In genomic region chr3R:21296038-21296727, dm6 we compare ENCODE assay signal across 4 fruit fly cellular contexts.
A peak's percentile ranks its signal among the peaks of the same experiment; 100 is the strongest.
TF ChIP-seq lines count a peak whose summit lies in the region.

No protein-coding gene starts in this region.

TF ChIP-seq in whole organism, adult, 20 proteins besides CTCF, POLR2A, EP300 and RAD21 (continued from another document):
- TF ChIP-seq CG33017 (tag; optimal IDR thresholded peaks at IDR 0.05; lab: Kevin White, UChicago) = peak; percentile 87
- peak; percentile 82 for TF ChIP-seq CG7101 (tag; optimal IDR thresholded peaks at IDR 0.05; lab: Kevin White, UChicago)
- peak; percentile 82 for TF ChIP-seq ovo (GFP tag; optimal IDR thresholded peaks at IDR 0.05; lab: Kevin White, UChicago)
TF ChIP-seq in whole organism, adult: peak in this region for 18.

TF ChIP-seq in whole organism, embryonic, 481 proteins besides CTCF, POLR2A, EP300 and RAD21 (continued from another document and continues in another):
- TF ChIP-seq fu2 (GFP tag; optimal IDR thresholded peaks at IDR 0.05; lab: Kevin White, UChicago) (peak; percentile 62), ATbp (GFP tag; optimal IDR thresholded peaks at IDR 0.05; lab: Kevin White, UChicago) (peak; percentile 56), CG10267 (tag; optimal IDR thresholded peaks at IDR 0.05; lab: Kevin White, UChicago) (peak; percentile 86), zen2 (GFP tag; IDR thresholded peaks at IDR 0.05; lab: Robert Waterston, UW; ENCODE audit: partially characterized antibody) (no peak), CG34376 (GFP tag; optimal IDR thresholded peaks at IDR 0.05; lab: Kevin White, UChicago) (peak; percentile 96), CG10654 (GFP tag; optimal IDR thresholded peaks at IDR 0.05; lab: Kevin White, UChicago) (peak; percentile 60), nom (GFP tag; optimal IDR thresholded peaks at IDR 0.05; lab: Kevin White, UChicago) (peak; percentile 88), PHDP (tag; optimal IDR thresholded peaks at IDR 0.05; lab: Kevin White, UChicago) (peak; percentile 88), Dp (GFP tag; optimal IDR thresholded peaks at IDR 0.05; lab: Kevin White, UChicago) (peak; percentile 36), disco-r (GFP tag; optimal IDR thresholded peaks at IDR 0.05; lab: Kevin White, UChicago) (no peak), CG6683 (GFP tag; optimal IDR thresholded peaks at IDR 0.05; lab: Kevin White, UChicago) (peak; percentile 68), mld (GFP tag; IDR thresholded peaks at IDR 0.05; lab: Robert Waterston, UW; ENCODE audit: partially characterized antibody) (no peak), kay (GFP tag; optimal IDR thresholded peaks at IDR 0.05; lab: Kevin White, UChicago) (peak; percentile 68), her (GFP tag; optimal IDR thresholded peaks at IDR 0.05; lab: Kevin White, UChicago) (peak; percentile 58), tll (GFP tag; optimal IDR thresholded peaks at IDR 0.05; lab: Kevin White, UChicago) (no peak), CG1603 (tag; optimal IDR thresholded peaks at IDR 0.05; lab: Kevin White, UChicago) (peak; percentile 20), CG32767 (GFP tag; IDR thresholded peaks at IDR 0.05; lab: Robert Waterston, UW) (no peak), CG16815 (GFP tag; optimal IDR thresholded peaks at IDR 0.05; lab: Kevin White, UChicago) (peak; percentile 75), tgo (GFP tag; IDR thresholded peaks at IDR 0.05; lab: Robert Waterston, UW) (no peak), onecut (GFP tag; IDR thresholded peaks at IDR 0.05; lab: Robert Waterston, UW) (peak; percentile 97), CG10366 (GFP tag; IDR thresholded peaks at IDR 0.05; lab: Robert Waterston, UW) (no peak), Eip74EF (GFP tag; optimal IDR thresholded peaks at IDR 0.05; lab: Kevin White, UChicago) (peak in 1 of 2 experiments; percentile 86), CG17568 (GFP tag; optimal IDR thresholded peaks at IDR 0.05; lab: Kevin White, UChicago) (peak; percentile 87), CG7928 (GFP tag; optimal IDR thresholded peaks at IDR 0.05; lab: Kevin White, UChicago) (peak; percentile 40), CG10462 (GFP tag; optimal IDR thresholded peaks at IDR 0.05; lab: Kevin White, UChicago) (peak; percentile 73), shn (GFP tag; optimal IDR thresholded peaks at IDR 0.05; lab: Kevin White, UChicago) (peak; percentile 46), CG7271 (tag; optimal IDR thresholded peaks at IDR 0.05; lab: Kevin White, UChicago) (peak; percentile 47), Doc2 (GFP tag; IDR thresholded peaks at IDR 0.05; lab: Robert Waterston, UW) (no peak), Hmr (GFP tag; optimal IDR thresholded peaks at IDR 0.05; lab: Kevin White, UChicago) (peak; percentile 61), CG10274 (GFP tag; optimal IDR thresholded peaks at IDR 0.05; lab: Kevin White, UChicago) (peak; percentile 71), danr (GFP tag; IDR thresholded peaks at IDR 0.05; lab: Robert Waterston, UW) (no peak), slou (GFP tag; optimal IDR thresholded peaks at IDR 0.05; lab: Kevin White, UChicago) (peak; percentile 14), Hand (GFP tag; optimal IDR thresholded peaks at IDR 0.05; lab: Kevin White, UChicago) (peak; percentile 90), tna (GFP tag; IDR thresholded peaks at IDR 0.05; lab: Robert Waterston, UW; ENCODE audit: partially characterized antibody) (no peak), Bgb (GFP tag; IDR thresholded peaks at IDR 0.05; lab: Robert Waterston, UW; ENCODE audit: partially characterized antibody) (no peak), gcm (GFP tag; optimal IDR thresholded peaks at IDR 0.05; lab: Kevin White, UChicago) (peak; percentile 80), CG17186 (GFP tag; optimal IDR thresholded peaks at IDR 0.05; lab: Kevin White, UChicago) (no peak), CG9932 (GFP tag; IDR thresholded peaks at IDR 0.05; lab: Robert Waterston, UW) (no peak), chinmo (GFP tag; IDR thresholded peaks at IDR 0.05; lab: Robert Waterston, UW; ENCODE audit: partially characterized antibody) (no peak), CG12769 (tag; optimal IDR thresholded peaks at IDR 0.05; lab: Kevin White, UChicago) (peak; percentile 86), Usf (GFP tag; optimal IDR thresholded peaks at IDR 0.05; lab: Kevin White, UChicago) (peak; percentile 81), Ets97D (GFP tag; optimal IDR thresholded peaks at IDR 0.05; lab: Kevin White, UChicago) (peak; percentile 79)

TF ChIP-seq in whole organism, prepupa, 60 proteins besides CTCF, POLR2A, EP300 and RAD21 (continued from another document):
- TF ChIP-seq vri (GFP tag; optimal IDR thresholded peaks at IDR 0.05; lab: Kevin White, UChicago) = peak; percentile 86
- peak; percentile 90 for TF ChIP-seq esn (GFP tag; optimal IDR thresholded peaks at IDR 0.05; lab: Kevin White, UChicago)
- TF ChIP-seq cyc (GFP tag; optimal IDR thresholded peaks at IDR 0.05; lab: Kevin White, UChicago) = peak; percentile 75
- peak; percentile 92 for TF ChIP-seq Met (GFP tag; optimal IDR thresholded peaks at IDR 0.05; lab: Kevin White, UChicago)
- no peak for TF ChIP-seq CG11294 (GFP tag; IDR thresholded peaks at IDR 0.05; lab: Robert Waterston, UW)
- peak; percentile 76 for TF ChIP-seq CG8319 (GFP tag; optimal IDR thresholded peaks at IDR 0.05; lab: Kevin White, UChicago)
- TF ChIP-seq ss (GFP tag; optimal IDR thresholded peaks at IDR 0.05; lab: Kevin White, UChicago) = peak; percentile 95
- peak; percentile 79 for TF ChIP-seq Sox15 (GFP tag; optimal IDR thresholded peaks at IDR 0.05; lab: Kevin White, UChicago)
- peak; percentile 85 for TF ChIP-seq Sox14 (GFP tag; optimal IDR thresholded peaks at IDR 0.05; lab: Kevin White, UChicago)
- TF ChIP-seq Sox102F (GFP tag; optimal IDR thresholded peaks at IDR 0.05; lab: Kevin White, UChicago) = peak; percentile 94
- peak; percentile 87 for TF ChIP-seq spab (GFP tag; optimal IDR thresholded peaks at IDR 0.05; lab: Kevin White, UChicago)
- peak; percentile 86 for TF ChIP-seq CG3919 (GFP tag; optimal IDR thresholded peaks at IDR 0.05; lab: Kevin White, UChicago)
- TF ChIP-seq OdsH (GFP tag; optimal IDR thresholded peaks at IDR 0.05; lab: Kevin White, UChicago) = peak; percentile 90
- TF ChIP-seq CG16779 (tag; optimal IDR thresholded peaks at IDR 0.05; lab: Kevin White, UChicago) = peak; percentile 78
- TF ChIP-seq Hr39 (GFP tag; optimal IDR thresholded peaks at IDR 0.05; lab: Kevin White, UChicago) = peak; percentile 83
- peak; percentile 91 for TF ChIP-seq CG3032 (tag; optimal IDR thresholded peaks at IDR 0.05; lab: Kevin White, UChicago)
- TF ChIP-seq CG8632 (GFP tag; optimal IDR thresholded peaks at IDR 0.05; lab: Kevin White, UChicago) = peak; percentile 87
- TF ChIP-seq CG9139 (GFP tag; optimal IDR thresholded peaks at IDR 0.05; lab: Kevin White, UChicago) = peak; percentile 82
- TF ChIP-seq CG11902 (GFP tag; optimal IDR thresholded peaks at IDR 0.05; lab: Kevin White, UChicago) = peak; percentile 74
- TF ChIP-seq eg (GFP tag; IDR thresholded peaks at IDR 0.05; lab: Robert Waterston, UW) = no peak
- TF ChIP-seq Blimp-1 (GFP tag; optimal IDR thresholded peaks at IDR 0.05; lab: Kevin White, UChicago) = peak; percentile 79
- TF ChIP-seq CG31627 (GFP tag; optimal IDR thresholded peaks at IDR 0.05; lab: Kevin White, UChicago) = peak; percentile 90
- TF ChIP-seq Lpt (GFP tag; optimal IDR thresholded peaks at IDR 0.05; lab: Kevin White, UChicago) = peak; percentile 87
- peak; percentile 94 for TF ChIP-seq fkh (GFP tag; optimal IDR thresholded peaks at IDR 0.05; lab: Kevin White, UChicago)
- peak; percentile 95 for TF ChIP-seq Ets96B (tag; optimal IDR thresholded peaks at IDR 0.05; lab: Kevin White, UChicago)
- peak; percentile 91 for TF ChIP-seq net (GFP tag; optimal IDR thresholded peaks at IDR 0.05; lab: Kevin White, UChicago)
- TF ChIP-seq fd85E (GFP tag; optimal IDR thresholded peaks at IDR 0.05; lab: Kevin White, UChicago) = peak; percentile 30
- peak; percentile 81 for TF ChIP-seq lz (GFP tag; optimal IDR thresholded peaks at IDR 0.05; lab: Kevin White, UChicago)
- TF ChIP-seq CG6792 (GFP tag; optimal IDR thresholded peaks at IDR 0.05; lab: Kevin White, UChicago) = peak; percentile 64
- TF ChIP-seq Ets21C (GFP tag; optimal IDR thresholded peaks at IDR 0.05; lab: Kevin White, UChicago) = peak; percentile 66
- peak; percentile 98 for TF ChIP-seq Eip78C (GFP tag; lab: Kevin White, UChicago)
- TF ChIP-seq dac (GFP tag; optimal IDR thresholded peaks at IDR 0.05; lab: Kevin White, UChicago) = peak; percentile 64
- peak; percentile 82 for TF ChIP-seq Eip93F (GFP tag; optimal IDR thresholded peaks at IDR 0.05; lab: Kevin White, UChicago)
- TF ChIP-seq CG7368 (GFP tag; optimal IDR thresholded peaks at IDR 0.05; lab: Kevin White, UChicago) = peak; percentile 80
- TF ChIP-seq CG6808 (GFP tag; optimal IDR thresholded peaks at IDR 0.05; lab: Kevin White, UChicago) = peak; percentile 94
- TF ChIP-seq Hr4 (GFP tag; optimal IDR thresholded peaks at IDR 0.05; lab: Kevin White, UChicago) = peak; percentile 91
- TF ChIP-seq CG10669 (GFP tag; optimal IDR thresholded peaks at IDR 0.05; lab: Kevin White, UChicago) = peak; percentile 95
- peak; percentile 89 for TF ChIP-seq dsx (GFP tag; optimal IDR thresholded peaks at IDR 0.05; lab: Kevin White, UChicago; ENCODE audit: poor library complexity, severe bottlenecking)
- TF ChIP-seq CG10631 (GFP tag; optimal IDR thresholded peaks at IDR 0.05; lab: Kevin White, UChicago) = peak; percentile 67
- no peak for TF ChIP-seq CG6163 (GFP tag; IDR thresholded peaks at IDR 0.05; lab: Robert Waterston, UW)
- TF ChIP-seq topi (GFP tag; optimal IDR thresholded peaks at IDR 0.05; lab: Kevin White, UChicago) = peak; percentile 90

TF ChIP-seq in whole organism, wandering third instar larva, 38 proteins besides CTCF, POLR2A, EP300 and RAD21 (continued from another document):
- TF ChIP-seq foxo (GFP tag; optimal IDR thresholded peaks at IDR 0.05; lab: Kevin White, UChicago) = peak; percentile 59 to 83
- peak; percentile 3 for TF ChIP-seq Jra (GFP tag; optimal IDR thresholded peaks at IDR 0.05; lab: Kevin White, UChicago)
- no peak for TF ChIP-seq usp (GFP tag; optimal IDR thresholded peaks at IDR 0.05; lab: Kevin White, UChicago)
- TF ChIP-seq Hr83 (GFP tag; optimal IDR thresholded peaks at IDR 0.05; lab: Kevin White, UChicago; ENCODE audit: poor library complexity, severe bottlenecking) = peak; percentile 93
- TF ChIP-seq woc (GFP tag; optimal IDR thresholded peaks at IDR 0.05; lab: Kevin White, UChicago) = peak; percentile 90
- no peak for TF ChIP-seq N (GFP tag; optimal IDR thresholded peaks at IDR 0.05; lab: Kevin White, UChicago)
- TF ChIP-seq Vsx2 (GFP tag; optimal IDR thresholded peaks at IDR 0.05; lab: Kevin White, UChicago; ENCODE audit: partially characterized antibody) = peak; percentile 47
- no peak for TF ChIP-seq GATAd (GFP tag; optimal IDR thresholded peaks at IDR 0.05; lab: Kevin White, UChicago)
- TF ChIP-seq OdsH (GFP tag; optimal IDR thresholded peaks at IDR 0.05; lab: Kevin White, UChicago) = peak; percentile 89
- TF ChIP-seq Dfd (GFP tag; optimal IDR thresholded peaks at IDR 0.05; lab: Kevin White, UChicago) = no peak
- no peak for TF ChIP-seq Hr78 (GFP tag; optimal IDR thresholded peaks at IDR 0.05; lab: Kevin White, UChicago)
- peak; percentile 75 for TF ChIP-seq sv (GFP tag; optimal IDR thresholded peaks at IDR 0.05; lab: Kevin White, UChicago)
- TF ChIP-seq fru (GFP tag; optimal IDR thresholded peaks at IDR 0.05; lab: Kevin White, UChicago) = peak; percentile 84
- peak; percentile 94 for TF ChIP-seq h (GFP tag; optimal IDR thresholded peaks at IDR 0.05; lab: Kevin White, UChicago)
- peak; percentile 74 for TF ChIP-seq CG9705 (GFP tag; optimal IDR thresholded peaks at IDR 0.05; lab: Kevin White, UChicago)
- TF ChIP-seq tai (GFP tag; optimal IDR thresholded peaks at IDR 0.05; lab: Kevin White, UChicago) = peak; percentile 53
TF ChIP-seq in whole organism, wandering third instar larva: peak in this region for 30.
